Fruit fly (Drosophila melanogaster) whole organism: ENCODE results near the gene Efa6.

Experiments
- CG8478 ChIP-seq: fragments of >200 bp; optimal IDR thresholded peaks from 2 replicates; lab custom pipeline; 2018; ENCODE audit warnings: inconsistent platforms
- Dll ChIP-seq: fragments of >200 bp; optimal IDR thresholded peaks from 2 replicates; lab custom pipeline; 2017
- EcR ChIP-seq, 2 experiments: fragments of >200 bp; optimal IDR thresholded peaks; 2 replicates each; lab custom pipeline; 2017; ENCODE audit warnings: missing biosample characterization in 2 of 2, missing genetic modification characterization in 2 of 2, missing genetic modification reagents in 2 of 2
- pan ChIP-seq: fragments of >200 bp; optimal IDR thresholded peaks from 2 replicates; lab custom pipeline; 2017
- psq ChIP-seq: fragments of >200 bp; optimal IDR thresholded peaks from 2 replicates; lab custom pipeline; 2017
- usp ChIP-seq: fragments of >200 bp; optimal IDR thresholded peaks from 2 replicates; lab custom pipeline; 2017; ENCODE audit warnings: missing biosample characterization, missing genetic modification characterization, mixed read lengths

The Efa6 gene

DNA sequence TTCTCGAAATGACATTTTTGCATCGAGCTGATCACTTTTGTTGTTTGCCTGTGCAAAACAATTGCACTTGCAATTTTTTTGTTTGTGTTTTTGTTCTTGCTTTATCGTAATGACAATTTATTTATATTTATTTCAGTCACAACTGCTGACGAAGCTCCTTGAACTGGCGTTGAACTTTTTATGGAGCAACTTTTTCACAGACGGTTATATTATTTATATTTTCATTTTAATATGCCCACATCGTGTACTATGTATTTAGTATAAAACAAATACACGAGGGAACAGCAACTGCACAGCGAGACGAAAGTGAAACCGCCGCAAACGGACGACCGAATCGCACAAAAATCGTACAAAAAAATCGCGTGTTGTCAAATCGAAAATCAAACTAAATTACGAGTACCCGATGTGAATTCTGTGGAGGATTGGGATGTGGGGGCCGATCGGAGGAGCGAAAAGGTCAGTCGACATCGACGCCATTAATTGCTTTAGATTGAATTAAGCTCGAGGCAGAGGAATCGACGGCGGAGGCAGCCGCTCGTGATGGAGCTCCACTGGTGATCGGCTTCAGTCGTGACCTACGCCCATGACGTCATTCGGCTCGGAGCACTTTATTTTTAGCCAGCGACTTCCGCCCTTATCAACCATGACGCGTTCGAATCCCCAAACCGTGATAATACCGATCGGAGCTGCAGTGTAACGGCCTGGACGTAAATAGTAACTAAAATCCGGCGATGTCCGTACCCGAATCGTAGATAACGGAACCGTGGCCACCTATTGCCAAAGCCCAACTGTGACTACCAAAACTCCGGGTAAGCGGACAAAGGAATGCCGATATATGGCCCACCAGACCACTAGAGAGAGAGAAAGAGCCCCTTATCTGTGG lies 48.4 kb downstream of the Efa6 start:
- no peak for TF ChIP-seq EcR (GFP tag; optimal IDR thresholded peaks at IDR 0.05; lab: Kevin White, UChicago)
- TF ChIP-seq usp: no peak
- no peak for TF ChIP-seq pan (lab: Kevin White, UChicago)
- TF ChIP-seq Dll (lab: Kevin White, UChicago): no peak
- no peak for TF ChIP-seq psq (lab: Kevin White, UChicago)
- no peak for TF ChIP-seq CG8478 (lab: Kevin White, UChicago)

DNA sequence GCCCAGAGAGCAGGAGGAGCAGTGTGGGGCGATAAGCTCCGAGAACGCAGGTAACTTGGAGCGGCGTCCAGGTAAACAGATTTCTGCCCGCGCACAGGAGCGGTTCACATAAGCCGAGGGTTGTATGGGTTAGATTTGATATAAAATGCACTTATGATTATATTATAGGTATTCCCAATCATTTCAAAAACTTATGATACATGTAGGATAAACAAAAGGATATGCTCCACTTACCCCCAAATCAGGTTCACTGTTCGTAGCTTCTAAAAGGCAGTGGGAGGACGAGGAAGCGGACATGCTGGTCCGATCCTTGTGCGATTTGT lies 49.0 kb downstream of the Efa6 start:
- TF ChIP-seq CG8478 (lab: Kevin White, UChicago) (no peak), usp (no peak), Dll (lab: Kevin White, UChicago) (no peak), pan (lab: Kevin White, UChicago) (no peak), EcR (GFP tag; optimal IDR thresholded peaks at IDR 0.05; lab: Kevin White, UChicago) (no peak), psq (lab: Kevin White, UChicago) (no peak)

DNA sequence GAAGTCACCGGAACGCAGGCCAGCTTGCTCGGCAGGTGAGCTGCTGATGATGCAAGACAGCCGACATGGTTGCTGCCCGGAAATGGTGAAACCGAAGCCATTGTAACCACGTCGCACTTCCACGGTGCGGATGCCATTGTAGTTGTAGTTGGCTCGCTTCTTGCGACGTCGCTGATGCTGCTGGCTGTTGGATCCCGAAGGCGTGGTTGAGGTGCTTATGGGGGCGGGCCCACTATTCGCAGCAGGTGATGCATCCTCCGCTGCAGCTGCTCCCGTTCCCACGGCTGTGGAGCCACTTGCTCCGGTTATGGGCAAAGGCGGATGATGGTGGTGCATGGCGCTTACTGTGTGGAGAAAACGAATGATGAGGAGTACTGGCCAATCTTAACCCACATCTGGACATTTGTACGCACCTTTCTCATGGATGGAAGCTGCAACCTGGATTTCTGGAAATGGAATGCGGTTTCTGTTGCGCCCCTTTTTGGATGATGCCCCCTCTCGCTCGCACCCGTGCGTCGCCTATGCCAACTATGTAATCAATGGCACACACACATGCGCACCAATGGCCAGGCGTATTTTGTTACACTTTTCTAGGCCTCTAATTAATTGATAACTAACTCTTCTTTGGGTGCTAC lies 51.2 kb downstream of the Efa6 start:
- TF ChIP-seq Dll (lab: Kevin White, UChicago): no peak
- no peak for TF ChIP-seq CG8478 (lab: Kevin White, UChicago)
- TF ChIP-seq psq (lab: Kevin White, UChicago): no peak
- no peak for TF ChIP-seq EcR (GFP tag; optimal IDR thresholded peaks at IDR 0.05; lab: Kevin White, UChicago)
- TF ChIP-seq pan (lab: Kevin White, UChicago): no peak
- no peak for TF ChIP-seq usp

DNA sequence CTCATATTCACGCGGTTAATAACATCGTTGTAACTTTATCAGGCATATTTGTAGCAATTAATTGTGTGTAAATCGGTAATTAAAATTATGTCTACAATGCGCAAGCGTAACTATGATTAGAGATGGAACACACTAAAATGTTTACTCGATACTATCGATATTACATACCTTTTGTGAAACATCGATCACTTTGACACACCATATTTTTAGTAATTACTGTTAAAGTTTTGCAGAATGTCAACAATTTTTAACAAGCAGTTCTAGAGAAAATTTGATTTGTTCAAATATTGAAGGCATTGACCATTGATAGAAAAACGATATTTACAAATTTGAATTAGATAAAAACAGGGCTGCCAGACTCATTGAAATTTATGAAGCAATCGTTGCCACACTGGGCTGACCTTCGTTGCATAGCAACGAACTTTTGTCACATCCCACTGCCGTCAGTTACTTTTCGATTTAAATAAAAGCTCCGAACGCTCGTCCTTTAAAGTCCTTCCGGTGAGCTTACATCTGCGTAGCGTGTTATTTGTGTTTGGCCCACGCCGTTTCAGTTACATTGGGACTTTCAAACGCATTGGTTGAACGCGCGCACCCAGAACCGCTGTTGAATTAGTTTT lies 51.8 kb downstream of the Efa6 start, which contains the start of the genes loco and wake:
Gene loco (minus strand): TSS at position 149 of the 620 bp plus-strand sequence.
Gene wake (plus strand): TSS at position 570 of the 620 bp plus-strand sequence.
- TF ChIP-seq Dll (lab: Kevin White, UChicago): no peak
- no peak for TF ChIP-seq usp
- no peak for TF ChIP-seq pan (lab: Kevin White, UChicago)
- TF ChIP-seq psq (lab: Kevin White, UChicago): no peak
- no peak for TF ChIP-seq CG8478 (lab: Kevin White, UChicago)
- no peak for TF ChIP-seq EcR (GFP tag; optimal IDR thresholded peaks at IDR 0.05; lab: Kevin White, UChicago)

DNA sequence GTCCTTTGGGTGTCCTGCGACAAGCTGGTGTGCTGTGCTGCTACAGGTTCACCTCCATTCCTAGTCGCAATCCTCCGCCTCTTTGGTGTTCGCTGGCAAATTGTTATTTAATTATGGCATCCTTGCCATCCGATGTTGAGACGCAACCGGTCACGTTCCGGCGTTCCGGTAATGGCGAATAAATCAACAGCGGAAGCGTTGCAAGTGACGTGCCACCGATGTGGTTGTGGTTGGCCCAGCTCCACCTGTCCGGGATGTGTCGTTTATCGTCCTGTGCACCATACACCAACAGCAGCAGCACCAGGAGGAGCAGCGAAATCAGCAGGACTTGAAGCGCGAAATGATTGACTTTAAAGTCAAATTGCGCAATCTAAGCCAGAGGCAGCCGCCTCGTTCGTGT lies 62.3 kb downstream of the Efa6 start:
- TF ChIP-seq CG8478 (lab: Kevin White, UChicago) (no peak), Dll (lab: Kevin White, UChicago) (no peak), EcR (GFP tag; optimal IDR thresholded peaks at IDR 0.05; lab: Kevin White, UChicago) (no peak), pan (lab: Kevin White, UChicago) (no peak)
